Worm (Caenorhabditis elegans): Measurements from ENCODE around the gene ima-1.

Gene ima-1

ce11 chrV:11209452-11210188 is 29.9 kb upstream of the ima-1 start:
- TF ChIP-seq nhr-77 (tag; optimal IDR thresholded peaks at IDR 0.05) = no peak
- peak; percentile 32 for TF ChIP-seq ceh-8 (GFP tag; optimal IDR thresholded peaks at IDR 0.05)
- no peak for TF ChIP-seq fkh-10 (GFP tag; optimal IDR thresholded peaks at IDR 0.05)
- no peak for TF ChIP-seq tbx-2 (tag; optimal IDR thresholded peaks at IDR 0.05)
- TF ChIP-seq dsc-1 (tag; optimal IDR thresholded peaks at IDR 0.05) = peak; percentile 95
- TF ChIP-seq fkh-8 (tag; optimal IDR thresholded peaks at IDR 0.05) = peak; percentile 44
- TF ChIP-seq pax-3 (tag; optimal IDR thresholded peaks at IDR 0.05) = peak; percentile 17
- no peak for TF ChIP-seq unc-86 (tag; optimal IDR thresholded peaks at IDR 0.05)
- peak; percentile 40 for TF ChIP-seq blmp-1 (tag; optimal IDR thresholded peaks at IDR 0.05)

ce11 chrV:11211323-11211722 is 28.2 kb upstream of the ima-1 start:
- TF ChIP-seq nhr-47 (tag; optimal IDR thresholded peaks at IDR 0.05) (peak; percentile 45), fkh-8 (tag; optimal IDR thresholded peaks at IDR 0.05) (peak; percentile 70), fkh-10 (GFP tag; optimal IDR thresholded peaks at IDR 0.05) (peak; percentile 9), F16B12.6 (tag; optimal IDR thresholded peaks at IDR 0.05) (no peak), dsc-1 (tag; optimal IDR thresholded peaks at IDR 0.05) (peak; percentile 96), pax-3 (tag; optimal IDR thresholded peaks at IDR 0.05) (peak; percentile 47), nhr-20 (tag; optimal IDR thresholded peaks at IDR 0.05) (peak; percentile 4), nhr-19 (GFP tag; conservative IDR thresholded peaks at IDR 0.05) (no peak)

ce11 chrV:11214569-11214968 is 24.9 kb upstream of the ima-1 start:
- TF ChIP-seq dsc-1 (tag; optimal IDR thresholded peaks at IDR 0.05) = peak; percentile 58
- no peak for TF ChIP-seq sptf-1 (tag; optimal IDR thresholded peaks at IDR 0.05)
- no peak for TF ChIP-seq elt-2 (tag; optimal IDR thresholded peaks at IDR 0.05)
- no peak for TF ChIP-seq nhr-47 (tag; optimal IDR thresholded peaks at IDR 0.05)
- no peak for TF ChIP-seq F16B12.6 (tag; optimal IDR thresholded peaks at IDR 0.05)

- TF ChIP-seq nhr-237 (tag; optimal IDR thresholded peaks at IDR 0.05) (no peak), unc-130 (tag; optimal IDR thresholded peaks at IDR 0.05) (no peak), tbx-2 (tag; optimal IDR thresholded peaks at IDR 0.05) (no peak), nhr-19 (GFP tag; conservative IDR thresholded peaks at IDR 0.05) (no peak), snpc-4 (tag; optimal IDR thresholded peaks at IDR 0.05) (no peak), nhr-90 (tag; optimal IDR thresholded peaks at IDR 0.05; ENCODE audit: poor library complexity) (no peak), xbp-1 (tag; optimal IDR thresholded peaks at IDR 0.05) (no peak), blmp-1 (tag; optimal IDR thresholded peaks at IDR 0.05) (no peak), lin-35 (GFP tag; optimal IDR thresholded peaks at IDR 0.05) (no peak), grh-1 (GFP tag; IDR thresholded peaks at IDR 0.05) (no peak), snu-23 (GFP tag; optimal IDR thresholded peaks at IDR 0.05) (no peak), ceh-82 (tag; optimal IDR thresholded peaks at IDR 0.05) (no peak), ces-1 (GFP tag; optimal IDR thresholded peaks at IDR 0.05) (no peak)
Observed at ce11 chrV:11216137-11216536, 23.3 kb upstream of the ima-1 start.

ce11 chrV:11217394-11217793 is 22.1 kb upstream of the ima-1 start, which contains the start of gene cyp-29A2:
Gene cyp-29A2, plus strand, starts transcription at chrV:11217583.
- TF ChIP-seq nhr-20 (tag; optimal IDR thresholded peaks at IDR 0.05) = peak; percentile 52
- TF ChIP-seq mef-2 (tag; optimal IDR thresholded peaks at IDR 0.05) = no peak
- TF ChIP-seq elt-2 (tag; optimal IDR thresholded peaks at IDR 0.05) = peak; percentile 17
- TF ChIP-seq nhr-85 (tag) = peak; percentile 8
- TF ChIP-seq ceh-82 (tag; optimal IDR thresholded peaks at IDR 0.05) = no peak
- no peak for TF ChIP-seq F16B12.6 (tag; optimal IDR thresholded peaks at IDR 0.05)
- TF ChIP-seq mep-1 (tag; optimal IDR thresholded peaks at IDR 0.05) = no peak
- TF ChIP-seq nhr-12 (tag; optimal IDR thresholded peaks at IDR 0.05) = no peak
- no peak for TF ChIP-seq lin-13 (GFP tag; optimal IDR thresholded peaks at IDR 0.05)
- TF ChIP-seq ets-5 (GFP tag; IDR thresholded peaks at IDR 0.05) = no peak
- no peak for TF ChIP-seq ztf-11 (tag; optimal IDR thresholded peaks at IDR 0.05)
- TF ChIP-seq nhr-71 (tag; optimal IDR thresholded peaks at IDR 0.05) = peak; percentile 22
- peak; percentile 11 for TF ChIP-seq lin-14 (GFP tag; optimal IDR thresholded peaks at IDR 0.05)
- TF ChIP-seq snu-23 (GFP tag; optimal IDR thresholded peaks at IDR 0.05) = peak; percentile 17
- peak in 1 of 6 experiments; percentile 16 for TF ChIP-seq elt-3 (tag; optimal IDR thresholded peaks at IDR 0.05)
- TF ChIP-seq Y116A8C.19 (tag; optimal IDR thresholded peaks at IDR 0.05; ENCODE audit: borderline replicate concordance) = no peak
- TF ChIP-seq blmp-1 (tag; optimal IDR thresholded peaks at IDR 0.05) = peak; percentile 7
- no peak for TF ChIP-seq ztf-4 (tag; optimal IDR thresholded peaks at IDR 0.05)

Data from whole organism, L1 larva.